Fruit fly (Drosophila melanogaster) whole organism, wandering third instar larva: ENCODE results near the gene CG10311.

ENCODE experiments used
- br ChIP-seq: fragments of 200-800 bp; sonication (Bioruptor generic); optimal IDR thresholded peaks from 2 replicates; lab custom pipeline; 2016; ENCODE audit warnings: missing biosample characterization, missing genetic modification characterization
- h ChIP-seq: fragments of 200-800 bp; sonication (Bioruptor generic); optimal IDR thresholded peaks from 3 replicates; lab custom pipeline; 2016; ENCODE audit warnings: missing biosample characterization, mild to moderate bottlenecking, missing genetic modification characterization

- TF ChIP-seq h (GFP tag; lab: Kevin White, UChicago): no peak
- TF ChIP-seq br: no peak
These were observed 51.4 kb downstream of the CG10311 start, which contains the start of gene Zip89B for dm6 chr3R:16305185-16305989.
